Worm (Caenorhabditis elegans): ENCODE measurements around the gene ceh-36.
A peak's percentile ranks its signal among the peaks of the same experiment; 100 is the strongest.

ceh-36 gene

ce11 chrX:14186466-14186865, at the start of gene ceh-36:
ceh-36 (minus strand) TSS chrX:14186566.
- TF ChIP-seq F13C5.2 (tag; optimal IDR thresholded peaks at IDR 0.05) (no peak), hmg-4 (GFP tag; optimal IDR thresholded peaks at IDR 0.05) (no peak), tbx-37 (GFP tag; conservative IDR thresholded peaks at IDR 0.05) (no peak)

ce11 chrX:14234932-14235331, 48.6 kb upstream of the ceh-36 start, which contains the start of gene srg-37:
srg-37 (minus strand) TSS chrX:14235032.
- TF ChIP-seq hmbx-1 (tag; optimal IDR thresholded peaks at IDR 0.05) (no peak), sea-1 (GFP tag; conservative IDR thresholded peaks at IDR 0.05) (no peak)

ce11 chrX:14234366-14234765, 48.0 kb upstream of the ceh-36 start, which contains the start of gene srg-36:
srg-36 (minus strand) TSS chrX:14234466.
- TF ChIP-seq tbx-37 (GFP tag; conservative IDR thresholded peaks at IDR 0.05) = no peak
- no peak for TF ChIP-seq ets-7 (tag; optimal IDR thresholded peaks at IDR 0.05)
- TF ChIP-seq B0310.2 (tag; optimal IDR thresholded peaks at IDR 0.05) = no peak
- TF ChIP-seq pes-1 (GFP tag; IDR thresholded peaks at IDR 0.05) = no peak
- no peak for TF ChIP-seq hnd-1 (tag; optimal IDR thresholded peaks at IDR 0.05)
- no peak for TF ChIP-seq hmbx-1 (tag; optimal IDR thresholded peaks at IDR 0.05)
- TF ChIP-seq aly-1 (tag; optimal IDR thresholded peaks at IDR 0.05) = no peak
- no peak for TF ChIP-seq sea-1 (GFP tag; conservative IDR thresholded peaks at IDR 0.05)
- no peak for TF ChIP-seq F13C5.2 (tag; optimal IDR thresholded peaks at IDR 0.05)
- no peak for TF ChIP-seq tra-4 (tag; optimal IDR thresholded peaks at IDR 0.05)
- no peak for TF ChIP-seq ama-1 (optimal IDR thresholded peaks at IDR 0.05)
- TF ChIP-seq flt-1 (GFP tag; IDR thresholded peaks at IDR 0.05) = no peak
- TF ChIP-seq tbx-11 (GFP tag; IDR thresholded peaks at IDR 0.05) = no peak
- no peak for TF ChIP-seq ceh-13 (GFP tag; optimal IDR thresholded peaks at IDR 0.05)
- TF ChIP-seq scrt-1 (GFP tag; IDR thresholded peaks at IDR 0.05) = no peak
- no peak for TF ChIP-seq ceh-36 (tag; optimal IDR thresholded peaks at IDR 0.05)

- TF ChIP-seq ceh-36 (tag; optimal IDR thresholded peaks at IDR 0.05) (no peak), hnd-1 (tag; optimal IDR thresholded peaks at IDR 0.05) (no peak), aly-1 (tag; optimal IDR thresholded peaks at IDR 0.05) (no peak), tbx-11 (GFP tag; IDR thresholded peaks at IDR 0.05) (no peak), B0310.2 (tag; optimal IDR thresholded peaks at IDR 0.05) (no peak), tra-4 (tag; optimal IDR thresholded peaks at IDR 0.05) (no peak), ets-7 (tag; optimal IDR thresholded peaks at IDR 0.05) (no peak), tbx-37 (GFP tag; conservative IDR thresholded peaks at IDR 0.05) (no peak), ama-1 (optimal IDR thresholded peaks at IDR 0.05) (no peak), F13C5.2 (tag; optimal IDR thresholded peaks at IDR 0.05) (no peak), ceh-13 (GFP tag; optimal IDR thresholded peaks at IDR 0.05) (no peak), hmbx-1 (tag; optimal IDR thresholded peaks at IDR 0.05) (no peak), pes-1 (GFP tag; IDR thresholded peaks at IDR 0.05) (no peak), flt-1 (GFP tag; IDR thresholded peaks at IDR 0.05) (no peak), sea-1 (GFP tag; conservative IDR thresholded peaks at IDR 0.05) (no peak), hmg-4 (GFP tag; optimal IDR thresholded peaks at IDR 0.05) (no peak), scrt-1 (GFP tag; IDR thresholded peaks at IDR 0.05) (no peak)
These were observed 45.6 kb upstream of the ceh-36 start for ce11 chrX:14231987-14232386.

ce11 chrX:14228764-14229163, 42.4 kb upstream of the ceh-36 start:
- TF ChIP-seq sea-1 (GFP tag; conservative IDR thresholded peaks at IDR 0.05) (peak; percentile 72; the same call in 1 of the 2 replicates), tbx-37 (GFP tag; conservative IDR thresholded peaks at IDR 0.05) (no peak), tbx-11 (GFP tag; IDR thresholded peaks at IDR 0.05) (peak; percentile 38; the same call in 1 of the 2 replicates), aly-1 (tag; optimal IDR thresholded peaks at IDR 0.05) (peak; percentile 61), hmbx-1 (tag; optimal IDR thresholded peaks at IDR 0.05) (no peak), B0310.2 (tag; optimal IDR thresholded peaks at IDR 0.05) (no peak), scrt-1 (GFP tag; IDR thresholded peaks at IDR 0.05) (0 out of 2 replicates have a peak, but pooled peaks have one; percentile 49), F13C5.2 (tag; optimal IDR thresholded peaks at IDR 0.05) (no peak), hmg-4 (GFP tag; optimal IDR thresholded peaks at IDR 0.05) (no peak), pes-1 (GFP tag; IDR thresholded peaks at IDR 0.05) (peak; percentile 79), hnd-1 (tag; optimal IDR thresholded peaks at IDR 0.05) (peak; percentile 29), ceh-36 (tag; optimal IDR thresholded peaks at IDR 0.05) (peak; percentile 59), ets-7 (tag; optimal IDR thresholded peaks at IDR 0.05) (no peak), flt-1 (GFP tag; IDR thresholded peaks at IDR 0.05) (peak; percentile 49; the same call in 1 of the 2 replicates), tra-4 (tag; optimal IDR thresholded peaks at IDR 0.05) (no peak), ceh-13 (GFP tag; optimal IDR thresholded peaks at IDR 0.05) (no peak)

- TF ChIP-seq B0310.2 (tag; optimal IDR thresholded peaks at IDR 0.05) (no peak), scrt-1 (GFP tag; IDR thresholded peaks at IDR 0.05) (no peak), ceh-36 (tag; optimal IDR thresholded peaks at IDR 0.05) (no peak), aly-1 (tag; optimal IDR thresholded peaks at IDR 0.05) (no peak), hmbx-1 (tag; optimal IDR thresholded peaks at IDR 0.05) (no peak), ceh-13 (GFP tag; optimal IDR thresholded peaks at IDR 0.05) (no peak), hnd-1 (tag; optimal IDR thresholded peaks at IDR 0.05) (no peak), F13C5.2 (tag; optimal IDR thresholded peaks at IDR 0.05) (no peak), pes-1 (GFP tag; IDR thresholded peaks at IDR 0.05) (no peak), tra-4 (tag; optimal IDR thresholded peaks at IDR 0.05) (no peak), sea-1 (GFP tag; conservative IDR thresholded peaks at IDR 0.05) (no peak), ama-1 (optimal IDR thresholded peaks at IDR 0.05) (no peak)
These were observed 38.9 kb upstream of the ceh-36 start, which contains the start of gene cyp-13B2 for ce11 chrX:14225273-14225672. cyp-13B2 (plus strand) TSS chrX:14225573.

- no peak for TF ChIP-seq ceh-13 (GFP tag; optimal IDR thresholded peaks at IDR 0.05)
These were observed 36.8 kb upstream of the ceh-36 start, which contains the start of gene K06G5.3 for ce11 chrX:14223156-14223555. K06G5.3 (minus strand) TSS chrX:14223256.

DNA sequence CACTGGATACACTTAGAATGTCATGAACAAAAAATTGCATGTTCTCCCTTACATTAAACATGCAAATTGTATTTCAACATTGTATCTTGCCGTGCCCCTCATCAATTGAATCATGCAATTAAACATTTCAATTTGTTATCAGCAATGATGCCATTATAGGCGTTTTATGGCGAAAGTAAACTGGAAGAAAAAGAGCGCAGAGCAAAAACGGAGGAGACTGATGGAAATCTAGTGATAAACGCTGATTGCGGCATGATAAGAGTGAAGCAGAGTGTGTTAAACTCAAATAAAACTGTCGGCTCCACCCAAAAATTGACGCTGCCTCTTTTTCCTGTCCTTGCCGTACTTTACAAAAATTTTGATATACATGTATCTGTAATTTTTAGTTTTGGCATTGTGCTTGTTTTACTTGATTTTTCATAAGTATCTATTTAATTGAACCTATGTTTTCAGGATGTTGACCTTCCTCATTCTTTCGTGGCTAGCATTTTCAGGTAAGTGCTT, 28.2 kb upstream of the ceh-36 start, which contains the start of gene K06G5.1:
K06G5.1 (plus strand) TSS at position 454 of the 504 bp plus-strand sequence.
- TF ChIP-seq B0310.2 (tag; optimal IDR thresholded peaks at IDR 0.05) (no peak), hmg-4 (GFP tag; optimal IDR thresholded peaks at IDR 0.05) (no peak), pes-1 (GFP tag; IDR thresholded peaks at IDR 0.05) (no peak), F13C5.2 (tag; optimal IDR thresholded peaks at IDR 0.05) (no peak), ets-7 (tag; optimal IDR thresholded peaks at IDR 0.05) (no peak), aly-1 (tag; optimal IDR thresholded peaks at IDR 0.05) (no peak), tbx-37 (GFP tag; conservative IDR thresholded peaks at IDR 0.05) (no peak), scrt-1 (GFP tag; IDR thresholded peaks at IDR 0.05) (no peak), ama-1 (optimal IDR thresholded peaks at IDR 0.05) (no peak), tra-4 (tag; optimal IDR thresholded peaks at IDR 0.05) (no peak), sea-1 (GFP tag; conservative IDR thresholded peaks at IDR 0.05) (no peak), hmbx-1 (tag; optimal IDR thresholded peaks at IDR 0.05) (no peak), flt-1 (GFP tag; IDR thresholded peaks at IDR 0.05) (no peak), ceh-13 (GFP tag; optimal IDR thresholded peaks at IDR 0.05) (no peak), tbx-11 (GFP tag; IDR thresholded peaks at IDR 0.05) (no peak), ceh-36 (tag; optimal IDR thresholded peaks at IDR 0.05) (no peak), hnd-1 (tag; optimal IDR thresholded peaks at IDR 0.05) (no peak)
